Worm (Caenorhabditis elegans) whole organism, L2 larva: ENCODE results near the gene ani-1.

Source experiments
- C34F6.9 ChIP-seq: fragments of 150-350 bp; optimal IDR thresholded peaks from 2 replicates; lab custom pipeline; 2014; ENCODE audit warnings: missing biosample characterization, missing genetic modification characterization
- F13H6.1 ChIP-seq: sonication (generic microtip); optimal IDR thresholded peaks from 2 replicates; lab custom pipeline; 2016; ENCODE audit warnings: missing genetic modification characterization, missing compliant biosample characterization
- Y55F3AM.14 ChIP-seq: fragments of 200-800 bp; sonication (Bioruptor generic); optimal IDR thresholded peaks from 2 replicates; lab custom pipeline; 2018; ENCODE audit warnings: mild to moderate bottlenecking, missing genetic modification characterization, missing compliant biosample characterization
- ZK546.5 ChIP-seq: sonication (generic microtip); optimal IDR thresholded peaks from 2 replicates; lab custom pipeline; 2017; ENCODE audit warnings: missing biosample characterization, missing genetic modification characterization
- alr-1 ChIP-seq: fragments of 150-350 bp; optimal IDR thresholded peaks from 2 replicates; lab custom pipeline; 2014; ENCODE audit warnings: missing biosample characterization, missing genetic modification characterization
- aly-2 ChIP-seq: fragments of 150-350 bp; optimal IDR thresholded peaks from 2 replicates; lab custom pipeline; 2014; ENCODE audit warnings: missing biosample characterization, missing genetic modification characterization
- ama-1 ChIP-seq: fragments of 150-350 bp; optimal IDR thresholded peaks from 2 replicates; lab custom pipeline; 2018; ENCODE audit warnings: inconsistent platforms
- blmp-1 ChIP-seq: sonication (generic microtip); optimal IDR thresholded peaks from 2 replicates; lab custom pipeline; 2017; ENCODE audit warnings: missing genetic modification characterization, mild to moderate bottlenecking, missing compliant biosample characterization, antibody characterized with exemption, moderate library complexity; ENCODE audit not compliant: insufficient read depth
- ceh-16 ChIP-seq: fragments of 150-350 bp; optimal IDR thresholded peaks from 2 replicates; lab custom pipeline; 2014; ENCODE audit warnings: missing biosample characterization, missing genetic modification characterization
- ceh-82 ChIP-seq: fragments of 150-350 bp; optimal IDR thresholded peaks from 2 replicates; lab custom pipeline; 2014; ENCODE audit warnings: missing biosample characterization, missing genetic modification characterization
- crh-2 ChIP-seq: sonication (generic microtip); optimal IDR thresholded peaks from 2 replicates; lab custom pipeline; 2017; ENCODE audit warnings: missing biosample characterization, missing genetic modification characterization
- dmd-4 ChIP-seq: sonication (generic microtip); optimal IDR thresholded peaks from 2 replicates; lab custom pipeline; 2017; ENCODE audit warnings: missing biosample characterization, missing genetic modification characterization
- egl-27 ChIP-seq: sonication (generic microtip); optimal IDR thresholded peaks from 3 replicates; lab custom pipeline; 2017; ENCODE audit warnings: missing biosample characterization, missing genetic modification reagents, missing genetic modification characterization
- elt-1 ChIP-seq: fragments of 150-350 bp; optimal IDR thresholded peaks from 2 replicates; lab custom pipeline; 2014; ENCODE audit warnings: missing biosample characterization, missing genetic modification characterization
- elt-3 ChIP-seq: sonication (generic microtip); optimal IDR thresholded peaks from 2 replicates; lab custom pipeline; 2017; ENCODE audit warnings: missing biosample characterization, missing genetic modification characterization
- fos-1 ChIP-seq: fragments of 150-350 bp; optimal IDR thresholded peaks from 2 replicates; lab custom pipeline; 2014; ENCODE audit warnings: missing biosample characterization, missing genetic modification characterization
- gmeb-1 ChIP-seq: fragments of 150-350 bp; optimal IDR thresholded peaks from 2 replicates; lab custom pipeline; 2014; ENCODE audit warnings: missing biosample characterization, missing genetic modification characterization
- lin-11 ChIP-seq: fragments of 150-350 bp; sonication (generic microtip); optimal IDR thresholded peaks from 2 replicates; lab custom pipeline; 2014; ENCODE audit warnings: missing biosample characterization, missing genetic modification characterization, inconsistent platforms, mixed read lengths
- lin-13 ChIP-seq: fragments of 150-350 bp; optimal IDR thresholded peaks from 2 replicates; lab custom pipeline; 2014; ENCODE audit warnings: missing biosample characterization, missing genetic modification reagents, missing genetic modification characterization
- lin-39 ChIP-seq: fragments of 150-350 bp; optimal IDR thresholded peaks from 2 replicates; lab custom pipeline; 2014; ENCODE audit warnings: missing biosample characterization, missing genetic modification reagents, missing genetic modification characterization
- mab-5 ChIP-seq: fragments of 150-350 bp; optimal IDR thresholded peaks from 2 replicates; lab custom pipeline; 2014; ENCODE audit warnings: missing biosample characterization, missing genetic modification characterization
- mbf-1 ChIP-seq: sonication (generic microtip); optimal IDR thresholded peaks from 2 replicates; lab custom pipeline; 2017; ENCODE audit warnings: missing biosample characterization, missing genetic modification characterization
- mdl-1 ChIP-seq, 2 experiments: fragments of 150-350 bp in 1 of 2; sonication (generic microtip) in 1 of 2; optimal IDR thresholded peaks; 2 replicates each; lab custom pipeline; 2017; ENCODE audit warnings: missing biosample characterization in 2 of 2, missing genetic modification characterization in 2 of 2
- nhr-10 ChIP-seq: sonication (generic microtip); optimal IDR thresholded peaks from 2 replicates; lab custom pipeline; 2017; ENCODE audit warnings: missing biosample characterization, missing genetic modification characterization
- nhr-11 ChIP-seq: fragments of 150-350 bp; optimal IDR thresholded peaks from 2 replicates; lab custom pipeline; 2014; ENCODE audit warnings: missing biosample characterization, missing genetic modification characterization
- nhr-12 ChIP-seq: fragments of 150-350 bp; optimal IDR thresholded peaks from 2 replicates; lab custom pipeline; 2014; ENCODE audit warnings: missing biosample characterization, missing genetic modification characterization
- nhr-21 ChIP-seq: fragments of 150-350 bp; optimal IDR thresholded peaks from 2 replicates; lab custom pipeline; 2014; ENCODE audit warnings: missing biosample characterization, missing genetic modification characterization
- nhr-23 ChIP-seq: fragments of 150-350 bp; optimal IDR thresholded peaks from 2 replicates; lab custom pipeline; 2014; ENCODE audit warnings: missing biosample characterization, missing genetic modification reagents, missing genetic modification characterization
- nhr-237 ChIP-seq: fragments of 150-350 bp; optimal IDR thresholded peaks from 2 replicates; lab custom pipeline; 2014; ENCODE audit warnings: missing biosample characterization, missing genetic modification characterization
- nhr-25 ChIP-seq: fragments of 150-350 bp; sonication (generic microtip); optimal IDR thresholded peaks from 3 replicates; lab custom pipeline; 2014; ENCODE audit warnings: missing biosample characterization, missing genetic modification characterization
- nhr-6 ChIP-seq: fragments of 150-350 bp; optimal IDR thresholded peaks from 2 replicates; lab custom pipeline; 2014; ENCODE audit warnings: missing biosample characterization, missing genetic modification characterization
- nhr-77 ChIP-seq: fragments of 150-350 bp; optimal IDR thresholded peaks from 2 replicates; lab custom pipeline; 2014; ENCODE audit warnings: missing biosample characterization, missing genetic modification characterization
- peb-1 ChIP-seq: fragments of 150-350 bp; optimal IDR thresholded peaks from 2 replicates; lab custom pipeline; 2014; ENCODE audit warnings: missing biosample characterization, missing genetic modification characterization
- sem-4 ChIP-seq: fragments of 150-350 bp; optimal IDR thresholded peaks from 2 replicates; lab custom pipeline; 2014; ENCODE audit warnings: missing biosample characterization, missing genetic modification reagents, missing genetic modification characterization
- skn-1 ChIP-seq: sonication (generic microtip); optimal IDR thresholded peaks from 2 replicates; lab custom pipeline; 2017; ENCODE audit warnings: missing biosample characterization, missing genetic modification characterization
- sma-3 ChIP-seq: sonication (generic microtip); optimal IDR thresholded peaks from 2 replicates; lab custom pipeline; 2016; ENCODE audit warnings: missing genetic modification reagents, missing genetic modification characterization, missing compliant biosample characterization
- sma-9 ChIP-seq, 2 experiments: fragments of 150-350 bp in 1 of 2; sonication (generic microtip) in 1 of 2; optimal IDR thresholded peaks; 2 replicates each; lab custom pipeline; 2014 to 2016; ENCODE audit warnings: missing genetic modification characterization in 2 of 2, mild to moderate bottlenecking in 1 of 2, missing biosample characterization in 1 of 2, missing compliant biosample characterization in 1 of 2, missing genetic modification reagents in 1 of 2, moderate library complexity in 1 of 2
- snpc-4 ChIP-seq: fragments of 150-350 bp; optimal IDR thresholded peaks from 2 replicates; lab custom pipeline; 2014; ENCODE audit warnings: missing biosample characterization, missing genetic modification characterization
- unc-39 ChIP-seq: fragments of 150-350 bp; optimal IDR thresholded peaks from 2 replicates; lab custom pipeline; 2014; ENCODE audit warnings: missing biosample characterization, missing genetic modification characterization
- unc-55 ChIP-seq: fragments of 150-350 bp; sonication (generic microtip); optimal IDR thresholded peaks from 3 replicates; lab custom pipeline; 2014; ENCODE audit warnings: missing biosample characterization, missing genetic modification reagents, missing genetic modification characterization
- unc-62 ChIP-seq: fragments of 150-350 bp; optimal IDR thresholded peaks from 2 replicates; lab custom pipeline; 2014; ENCODE audit warnings: missing biosample characterization, missing genetic modification reagents, missing genetic modification characterization
- zag-1 ChIP-seq: fragments of 150-350 bp; optimal IDR thresholded peaks from 2 replicates; lab custom pipeline; 2014; ENCODE audit warnings: missing biosample characterization, missing genetic modification characterization
- ztf-1 ChIP-seq: fragments of 200-800 bp; sonication (Bioruptor generic); conservative IDR thresholded peaks from 2 replicates; pipeline ENCODE4 v1.3.6; 2022; ENCODE audit warnings: missing genetic modification characterization, missing compliant biosample characterization
- ztf-11 ChIP-seq: sonication (generic microtip); optimal IDR thresholded peaks from 2 replicates; lab custom pipeline; 2017; ENCODE audit warnings: missing biosample characterization, missing genetic modification characterization
- ztf-4 ChIP-seq: fragments of 150-350 bp; optimal IDR thresholded peaks from 2 replicates; lab custom pipeline; 2014; ENCODE audit warnings: missing biosample characterization, missing genetic modification characterization

Gene ani-1

DNA sequence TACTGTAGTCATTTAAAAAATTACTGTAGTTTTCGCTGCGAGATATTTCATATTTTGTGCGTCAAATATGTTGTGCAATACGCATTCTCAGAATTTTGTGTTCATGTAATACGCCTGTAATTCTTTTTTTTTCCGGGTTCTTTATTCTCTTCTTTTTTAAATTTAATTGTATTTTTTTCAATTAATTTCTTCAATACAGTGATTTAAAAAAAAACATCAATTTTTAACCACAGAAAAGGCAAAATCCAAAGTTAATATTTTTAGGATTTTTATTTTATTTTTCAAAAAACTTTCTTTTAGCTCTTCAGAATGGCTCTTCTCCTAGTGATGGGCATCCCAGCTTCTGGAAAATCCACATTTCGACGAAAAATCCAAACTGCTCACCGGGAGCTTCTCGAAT, 13.1 kb upstream of the ani-1 start, which contains the start of gene pstk-1:
Gene pstk-1, plus strand, starts transcription at position 301 of the 400 bp plus-strand sequence.
- no peak for TF ChIP-seq ztf-4
- no peak for TF ChIP-seq F13H6.1 (tag; lab: Kevin White, UChicago)
- TF ChIP-seq sma-3 (GFP tag; lab: Kevin White, UChicago): no peak
- no peak for TF ChIP-seq elt-1 (tag; lab: Kevin White, UChicago)
- no peak for TF ChIP-seq gmeb-1 (tag; lab: Kevin White, UChicago)
- no peak for TF ChIP-seq ztf-11
- no peak for TF ChIP-seq nhr-237
- TF ChIP-seq egl-27 (tag; lab: Kevin White, UChicago): no peak
- TF ChIP-seq nhr-12: no peak
- no peak for TF ChIP-seq snpc-4 (tag; lab: Kevin White, UChicago)
- no peak for TF ChIP-seq alr-1 (tag; lab: Kevin White, UChicago)
- no peak for TF ChIP-seq dmd-4 (tag; lab: Kevin White, UChicago)
- no peak for TF ChIP-seq peb-1
- no peak for TF ChIP-seq nhr-10
- no peak for TF ChIP-seq unc-62 (GFP tag; lab: Kevin White, UChicago)
- no peak for TF ChIP-seq sma-9 (GFP tag; optimal IDR thresholded peaks at IDR 0.05; lab: Kevin White, UChicago)
- no peak for TF ChIP-seq sma-9 (tag; optimal IDR thresholded peaks at IDR 0.05; lab: Kevin White, UChicago)
- no peak for TF ChIP-seq fos-1
- no peak for TF ChIP-seq ceh-16 (tag; lab: Kevin White, UChicago)
- TF ChIP-seq, all 48 proteins: peak for 0

DNA sequence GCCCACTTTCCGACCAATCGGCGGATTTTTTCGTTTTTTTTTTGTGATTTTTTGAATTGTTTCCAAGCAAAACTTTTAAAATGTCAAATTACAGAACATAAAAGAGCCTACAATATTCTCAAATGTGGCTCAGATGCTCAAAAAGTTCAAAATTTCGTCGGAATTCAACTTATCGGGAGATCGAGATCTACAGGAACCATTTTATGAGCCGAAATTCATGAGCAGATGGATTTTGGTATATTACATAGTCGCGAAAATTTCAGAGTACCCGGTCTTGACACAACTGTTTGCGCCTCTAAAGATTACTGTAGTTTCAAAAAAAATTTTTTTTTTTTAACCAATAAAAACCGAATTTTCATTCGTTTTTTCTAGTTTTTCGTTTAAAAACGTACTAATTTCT, 5.8 kb upstream of the ani-1 start:
- TF ChIP-seq skn-1 (tag; lab: Kevin White, UChicago): no peak
- no peak for TF ChIP-seq F13H6.1 (tag; lab: Kevin White, UChicago)
- TF ChIP-seq nhr-25 (tag; lab: Kevin White, UChicago): no peak
- TF ChIP-seq unc-55 (GFP tag; lab: Kevin White, UChicago): no peak
- TF ChIP-seq zag-1 (tag; lab: Kevin White, UChicago): no peak
- no peak for TF ChIP-seq Y55F3AM.14 (GFP tag; lab: Kevin White, UChicago)

- TF ChIP-seq nhr-237 (no peak), nhr-10 (no peak), C34F6.9 (tag; lab: Kevin White, UChicago) (peak; percentile 70), nhr-11 (tag; lab: Kevin White, UChicago) (no peak), mbf-1 (no peak), lin-13 (GFP tag; lab: Kevin White, UChicago) (no peak), blmp-1 (tag; lab: Kevin White, UChicago) (no peak), unc-62 (GFP tag; lab: Kevin White, UChicago) (no peak), ceh-16 (tag; lab: Kevin White, UChicago) (no peak), mab-5 (tag; lab: Kevin White, UChicago) (no peak), alr-1 (tag; lab: Kevin White, UChicago) (no peak), nhr-6 (tag; lab: Kevin White, UChicago) (no peak), nhr-77 (tag; lab: Kevin White, UChicago) (no peak), nhr-12 (no peak), fos-1 (peak; percentile 59), ztf-1 (no peak), unc-39 (tag; lab: Kevin White, UChicago) (no peak), ztf-4 (no peak), lin-39 (tag; lab: Kevin White, UChicago) (no peak), nhr-23 (tag; lab: Kevin White, UChicago) (no peak), ceh-82 (tag; lab: Kevin White, UChicago) (no peak), sma-3 (GFP tag; lab: Kevin White, UChicago) (no peak), ztf-11 (no peak), crh-2 (tag; lab: Kevin White, UChicago) (peak; percentile 52), elt-3 (no peak), unc-55 (GFP tag; lab: Kevin White, UChicago) (peak; percentile 28), gmeb-1 (tag; lab: Kevin White, UChicago) (peak; percentile 14), nhr-21 (tag; lab: Kevin White, UChicago) (no peak), lin-11 (tag; lab: Kevin White, UChicago) (no peak), nhr-25 (tag; lab: Kevin White, UChicago) (no peak), egl-27 (tag; lab: Kevin White, UChicago) (no peak), dmd-4 (tag; lab: Kevin White, UChicago) (no peak), snpc-4 (tag; lab: Kevin White, UChicago) (no peak), ama-1 (lab: Kevin White, UChicago) (no peak), aly-2 (tag; lab: Kevin White, UChicago) (no peak), skn-1 (tag; lab: Kevin White, UChicago) (peak; percentile 35), mdl-1 (tag; optimal IDR thresholded peaks at IDR 0.05; lab: Kevin White, UChicago) (no peak), sma-9 (GFP tag; optimal IDR thresholded peaks at IDR 0.05; lab: Kevin White, UChicago) (no peak), sma-9 (tag; optimal IDR thresholded peaks at IDR 0.05; lab: Kevin White, UChicago) (no peak), elt-1 (tag; lab: Kevin White, UChicago) (no peak), ZK546.5 (tag; lab: Kevin White, UChicago) (no peak), sem-4 (tag; lab: Kevin White, UChicago) (peak; percentile 35)
Observed at ce11 chrIII:12456801-12457647, 3.8 kb upstream of the ani-1 start, which contains the start of the genes scav-3 and Y49E10.21. Gene scav-3, minus strand, starts transcription at chrIII:12456850. Gene Y49E10.21, plus strand, starts transcription at chrIII:12457597.
